Fruit fly (Drosophila melanogaster) whole organism, wandering third instar larva: Measurements from ENCODE around the gene CG5895.
A peak's percentile ranks its signal among the peaks of the same experiment; 100 is the strongest.

ENCODE experiments used
- Abd-B ChIP-seq: fragments of >200 bp; optimal IDR thresholded peaks from 2 replicates; lab custom pipeline; 2017; ENCODE audit warnings: missing biosample characterization, missing genetic modification characterization
- CG9705 ChIP-seq: fragments of 200-800 bp; sonication (Bioruptor generic); optimal IDR thresholded peaks from 2 replicates; lab custom pipeline; 2018; ENCODE audit warnings: missing biosample characterization, mild to moderate bottlenecking, missing genetic modification characterization
- CrebA ChIP-seq: fragments of 200-800 bp; sonication (Bioruptor generic); optimal IDR thresholded peaks from 2 replicates; lab custom pipeline; 2016; ENCODE audit warnings: missing biosample characterization, mild to moderate bottlenecking, missing genetic modification characterization, borderline replicate concordance
- Dfd ChIP-seq: fragments of >200 bp; optimal IDR thresholded peaks from 2 replicates; lab custom pipeline; 2017; ENCODE audit warnings: missing biosample characterization, missing genetic modification characterization
- Dif ChIP-seq: fragments of 200-275, 200-300 bp; sonication (Bioruptor generic); optimal IDR thresholded peaks from 2 replicates; lab custom pipeline; 2018; ENCODE audit warnings: missing biosample characterization, missing genetic modification characterization; ENCODE audit not compliant: partially characterized antibody
- GATAd ChIP-seq: sonication (Bioruptor generic); optimal IDR thresholded peaks from 2 replicates; lab custom pipeline; 2016; ENCODE audit warnings: missing biosample characterization, missing genetic modification characterization
- HLH106 ChIP-seq: fragments of 200-800 bp; optimal IDR thresholded peaks from 3 replicates; lab custom pipeline; 2019; ENCODE audit warnings: missing biosample characterization, mild to moderate bottlenecking, missing genetic modification characterization, moderate library complexity
- Hnf4 ChIP-seq: fragments of 200-800 bp; sonication (Bioruptor generic); optimal IDR thresholded peaks from 2 replicates; lab custom pipeline; 2016; ENCODE audit warnings: missing biosample characterization, mild to moderate bottlenecking, missing genetic modification characterization
- Hr78 ChIP-seq: fragments of >200 bp; optimal IDR thresholded peaks from 2 replicates; lab custom pipeline; 2017; ENCODE audit warnings: missing biosample characterization, missing genetic modification characterization
- Hr83 ChIP-seq: fragments of 200-300 bp; sonication (Bioruptor generic); optimal IDR thresholded peaks from 2 replicates; lab custom pipeline; 2016; ENCODE audit warnings: missing biosample characterization, mild to moderate bottlenecking, missing genetic modification characterization, moderate library complexity; ENCODE audit not compliant: poor library complexity, severe bottlenecking
- Jra ChIP-seq: sonication (Bioruptor generic); optimal IDR thresholded peaks from 2 replicates; lab custom pipeline; 2016; ENCODE audit warnings: missing biosample characterization, missing genetic modification characterization
- Mio ChIP-seq: sonication (Bioruptor generic); optimal IDR thresholded peaks from 2 replicates; lab custom pipeline; 2016; ENCODE audit warnings: missing biosample characterization, missing genetic modification characterization
- Myc ChIP-seq: fragments of >200 bp; optimal IDR thresholded peaks from 2 replicates; lab custom pipeline; 2017
- N ChIP-seq: fragments of >200 bp; optimal IDR thresholded peaks from 2 replicates; lab custom pipeline; 2018; ENCODE audit warnings: missing biosample characterization, missing external identifiers, missing genetic modification characterization
- OdsH ChIP-seq: fragments of 200-800 bp; sonication (Bioruptor generic); optimal IDR thresholded peaks from 2 replicates; lab custom pipeline; 2016; ENCODE audit warnings: missing biosample characterization, mild to moderate bottlenecking, missing genetic modification characterization
- Rel ChIP-seq, 2 experiments: fragments of 200-800 bp; sonication (Bioruptor generic) in 1 of 2; optimal IDR thresholded peaks; 2 replicates in 1 of 2; 3 replicates in 1 of 2; lab custom pipeline; 2016 to 2019; ENCODE audit warnings: mild to moderate bottlenecking in 2 of 2, missing biosample characterization in 2 of 2, missing genetic modification characterization in 2 of 2, moderate library complexity in 1 of 2
- Sp1 ChIP-seq: fragments of 200-800 bp; sonication (Bioruptor generic); optimal IDR thresholded peaks from 3 replicates; lab custom pipeline; 2019; ENCODE audit warnings: missing biosample characterization, mild to moderate bottlenecking, missing genetic modification characterization, moderate library complexity
- br ChIP-seq: fragments of 200-800 bp; sonication (Bioruptor generic); optimal IDR thresholded peaks from 2 replicates; lab custom pipeline; 2016; ENCODE audit warnings: missing biosample characterization, missing genetic modification characterization
- brk ChIP-seq: fragments of 200-800 bp; sonication (Bioruptor generic); optimal IDR thresholded peaks from 2 replicates; lab custom pipeline; 2016; ENCODE audit warnings: missing biosample characterization, mild to moderate bottlenecking, missing genetic modification characterization
- dl ChIP-seq, 2 experiments: fragments of 175-275, 200-275 bp in 1 of 2; fragments of 200-275 bp in 1 of 2; sonication (Bioruptor generic); optimal IDR thresholded peaks; lab custom pipeline; 2018; ENCODE audit warnings: mild to moderate bottlenecking in 2 of 2, missing biosample characterization in 2 of 2, missing genetic modification characterization in 2 of 2, moderate library complexity in 2 of 2; ENCODE audit not compliant: partially characterized antibody in 2 of 2, insufficient read depth in 1 of 2
- dsf ChIP-seq: sonication (Bioruptor generic); optimal IDR thresholded peaks from 2 replicates; lab custom pipeline; 2016; ENCODE audit warnings: missing biosample characterization, missing genetic modification characterization, borderline replicate concordance
- ey ChIP-seq: fragments of 200-800 bp; sonication (Bioruptor generic); optimal IDR thresholded peaks from 2 replicates; lab custom pipeline; 2016; ENCODE audit warnings: missing biosample characterization, missing genetic modification characterization
- foxo ChIP-seq, 2 experiments: fragments of 200-800 bp; sonication (Bioruptor generic); optimal IDR thresholded peaks; 2 replicates in 1 of 2; 3 replicates in 1 of 2; lab custom pipeline; 2016 to 2017; ENCODE audit warnings: missing biosample characterization in 2 of 2, missing genetic modification characterization in 2 of 2
- fru ChIP-seq: fragments of 200-800 bp; sonication (Bioruptor generic); optimal IDR thresholded peaks from 3 replicates; lab custom pipeline; 2016; ENCODE audit warnings: missing biosample characterization, mild to moderate bottlenecking, missing genetic modification characterization
- h ChIP-seq: fragments of 200-800 bp; sonication (Bioruptor generic); optimal IDR thresholded peaks from 3 replicates; lab custom pipeline; 2016; ENCODE audit warnings: missing biosample characterization, mild to moderate bottlenecking, missing genetic modification characterization
- jim ChIP-seq: fragments of 175-275, 200-325 bp; sonication (Bioruptor generic); optimal IDR thresholded peaks from 2 replicates; lab custom pipeline; 2016; ENCODE audit warnings: missing biosample characterization, mild to moderate bottlenecking, missing genetic modification characterization
- lola ChIP-seq: fragments of >200 bp; optimal IDR thresholded peaks from 2 replicates; lab custom pipeline; 2017; ENCODE audit warnings: missing biosample characterization, missing genetic modification characterization
- psq ChIP-seq: fragments of 200-800 bp; sonication (Bioruptor generic); optimal IDR thresholded peaks from 3 replicates; lab custom pipeline; 2017; ENCODE audit warnings: missing biosample characterization, mild to moderate bottlenecking, missing genetic modification characterization, moderate library complexity
- rgr ChIP-seq: fragments of 200-800 bp; sonication (Bioruptor generic); optimal IDR thresholded peaks from 3 replicates; lab custom pipeline; 2016; ENCODE audit warnings: missing biosample characterization, mild to moderate bottlenecking, missing genetic modification characterization
- sage ChIP-seq: fragments of 200-800 bp; sonication (Bioruptor generic); optimal IDR thresholded peaks from 2 replicates; lab custom pipeline; 2016; ENCODE audit warnings: missing biosample characterization, mild to moderate bottlenecking, missing genetic modification characterization
- tai ChIP-seq: sonication (Bioruptor generic); optimal IDR thresholded peaks from 2 replicates; lab custom pipeline; 2016; ENCODE audit warnings: missing biosample characterization, missing genetic modification characterization
- usp ChIP-seq: fragments of >200 bp; optimal IDR thresholded peaks from 2 replicates; lab custom pipeline; 2017; ENCODE audit warnings: missing biosample characterization, missing genetic modification characterization
- woc ChIP-seq: sonication (Bioruptor generic); optimal IDR thresholded peaks from 2 replicates; lab custom pipeline; 2016; ENCODE audit warnings: missing biosample characterization, mild to moderate bottlenecking, missing genetic modification characterization

Gene CG5895

DNA sequence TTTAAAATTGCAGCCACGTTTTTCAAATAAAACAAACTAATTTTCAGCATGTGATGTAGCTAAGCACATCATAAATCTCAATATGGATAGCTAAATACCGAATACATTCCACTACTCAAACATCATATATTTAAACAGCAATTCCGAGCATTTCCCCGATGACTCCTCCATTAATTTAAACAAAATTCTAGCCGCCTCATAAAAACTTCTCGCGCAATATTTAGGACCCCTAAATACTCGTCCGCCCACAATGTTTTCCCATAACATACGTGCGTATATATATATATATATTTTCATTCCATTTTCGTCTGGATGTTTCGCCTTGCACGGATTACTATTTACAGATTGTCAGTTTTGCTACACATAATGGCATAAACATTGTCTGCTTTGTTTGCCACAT, 39.3 kb upstream of the CG5895 start:
- TF ChIP-seq br (GFP tag; lab: Kevin White, UChicago) (no peak), lola (GFP tag; lab: Kevin White, UChicago) (no peak), woc (no peak), h (GFP tag; lab: Kevin White, UChicago) (no peak), CG9705 (GFP tag; lab: Kevin White, UChicago) (no peak), Hr78 (GFP tag; lab: Kevin White, UChicago) (no peak), Abd-B (no peak), GATAd (no peak), sage (GFP tag; lab: Kevin White, UChicago) (no peak), Hr83 (GFP tag; lab: Kevin White, UChicago) (no peak), Dif (GFP tag; lab: Kevin White, UChicago) (no peak), Hnf4 (GFP tag; lab: Kevin White, UChicago) (no peak), Sp1 (GFP tag; lab: Kevin White, UChicago) (no peak), HLH106 (tag; lab: Kevin White, UChicago) (no peak), Myc (no peak)

DNA sequence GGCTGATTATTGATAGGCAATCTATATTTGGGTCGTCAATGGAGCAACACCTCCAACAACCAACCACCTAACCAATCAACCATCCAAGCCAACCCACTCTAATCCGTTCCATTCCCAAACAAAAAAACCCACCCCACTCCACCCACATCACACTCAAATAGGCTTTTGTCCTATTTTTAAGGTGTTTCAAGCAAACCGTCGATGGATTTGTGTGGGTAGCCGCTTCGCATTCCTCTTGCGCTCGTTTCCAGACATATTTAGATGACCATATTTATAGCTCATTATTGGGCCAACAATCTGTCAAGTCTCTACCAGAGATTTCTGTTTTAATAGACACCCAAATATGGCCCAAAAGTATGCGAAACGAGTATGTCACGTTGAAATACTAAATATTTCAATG, 37.1 kb upstream of the CG5895 start:
- no peak for TF ChIP-seq br (GFP tag; lab: Kevin White, UChicago)
- TF ChIP-seq GATAd: no peak
- no peak for TF ChIP-seq sage (GFP tag; lab: Kevin White, UChicago)
- no peak for TF ChIP-seq Dfd (GFP tag; lab: Kevin White, UChicago)
- TF ChIP-seq rgr (GFP tag; lab: Kevin White, UChicago): no peak
- TF ChIP-seq fru (GFP tag; lab: Kevin White, UChicago): no peak
- no peak for TF ChIP-seq tai (GFP tag; lab: Kevin White, UChicago)
- no peak for TF ChIP-seq h (GFP tag; lab: Kevin White, UChicago)
- TF ChIP-seq Abd-B: no peak
- TF ChIP-seq CG9705 (GFP tag; lab: Kevin White, UChicago): no peak
- TF ChIP-seq jim (GFP tag; lab: Kevin White, UChicago): no peak
- no peak for TF ChIP-seq Myc
- TF ChIP-seq CrebA: no peak
- TF ChIP-seq Mio (GFP tag; lab: Kevin White, UChicago): no peak
- TF ChIP-seq Hr83 (GFP tag; lab: Kevin White, UChicago): no peak
- TF ChIP-seq brk (GFP tag; lab: Kevin White, UChicago): no peak
- no peak for TF ChIP-seq Jra
- TF ChIP-seq OdsH (GFP tag; lab: Kevin White, UChicago): no peak

DNA sequence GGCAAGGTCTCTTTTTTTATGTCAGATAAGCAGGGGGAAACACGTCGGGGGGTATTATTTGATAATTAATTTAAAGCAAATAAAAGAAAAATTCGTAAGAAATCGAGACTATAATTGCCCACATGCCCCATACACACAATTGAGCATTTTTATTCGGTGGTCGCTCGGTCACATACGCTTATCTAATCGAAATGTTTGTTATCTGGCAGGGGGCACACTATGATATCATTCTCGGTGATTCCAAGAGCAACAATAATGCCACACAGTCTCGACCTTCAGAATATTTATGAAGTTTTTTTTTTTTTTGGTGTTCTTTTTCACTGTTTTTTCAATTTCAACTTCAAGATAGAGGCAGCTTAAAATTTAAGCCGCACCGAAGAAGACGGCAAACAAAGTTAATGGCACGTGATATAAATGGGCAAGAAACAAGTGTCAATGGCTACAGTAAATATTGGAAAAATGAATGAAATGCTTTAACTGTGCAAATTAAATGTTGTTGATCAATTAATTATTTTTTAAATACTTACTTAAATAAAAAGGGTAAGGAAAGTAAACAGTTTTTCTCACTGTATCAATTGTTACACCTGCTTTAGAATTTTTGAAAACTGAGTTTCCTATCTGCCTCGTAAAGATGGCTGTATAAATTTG, 35.8 kb upstream of the CG5895 start:
- peak; percentile 26 for TF ChIP-seq fru (GFP tag; lab: Kevin White, UChicago)
- no peak for TF ChIP-seq Rel (GFP tag; optimal IDR thresholded peaks at IDR 0.05; lab: Kevin White, UChicago)
- peak; percentile 90 for TF ChIP-seq Rel (tag; optimal IDR thresholded peaks at IDR 0.05; lab: Kevin White, UChicago)
- no peak for TF ChIP-seq CG9705 (GFP tag; lab: Kevin White, UChicago)
- TF ChIP-seq lola (GFP tag; lab: Kevin White, UChicago): no peak
- TF ChIP-seq rgr (GFP tag; lab: Kevin White, UChicago): peak; percentile 15
- peak; percentile 37 for TF ChIP-seq psq (GFP tag; lab: Kevin White, UChicago)
- no peak for TF ChIP-seq usp (GFP tag; lab: Kevin White, UChicago)
- no peak for TF ChIP-seq Dif (GFP tag; lab: Kevin White, UChicago)
- no peak for TF ChIP-seq dsf
- TF ChIP-seq GATAd: no peak
- TF ChIP-seq foxo (GFP tag; optimal IDR thresholded peaks at IDR 0.05; lab: Kevin White, UChicago): no peak
- no peak for TF ChIP-seq Dfd (GFP tag; lab: Kevin White, UChicago)
- TF ChIP-seq jim (GFP tag; lab: Kevin White, UChicago): no peak
- no peak for TF ChIP-seq tai (GFP tag; lab: Kevin White, UChicago)
- TF ChIP-seq N (GFP tag; lab: Kevin White, UChicago): no peak
- TF ChIP-seq dl (GFP tag; optimal IDR thresholded peaks at IDR 0.05; lab: Kevin White, UChicago; ENCODE audit: insufficient read depth in 1 of 2, partially characterized antibody in 2 of 2): no peak
- no peak for TF ChIP-seq h (GFP tag; lab: Kevin White, UChicago)
- no peak for TF ChIP-seq Jra
- TF ChIP-seq Hnf4 (GFP tag; lab: Kevin White, UChicago): no peak
- no peak for TF ChIP-seq ey (GFP tag; lab: Kevin White, UChicago)
